Worm (Caenorhabditis elegans) whole organism, mixed stage, embryonic: Measurements from ENCODE around the gene srt-53.

Experiments
- M03D4.4 ChIP-seq: sonication (generic microtip); optimal IDR thresholded peaks from 2 replicates; lab custom pipeline; 2017; ENCODE audit warnings: mild to moderate bottlenecking, missing genetic modification characterization, missing compliant biosample characterization
- bed-3 ChIP-seq: fragments of 200-800 bp; sonication (Bioruptor generic); optimal IDR thresholded peaks from 3 replicates; lab custom pipeline; 2018; ENCODE audit warnings: mild to moderate bottlenecking, missing genetic modification characterization, moderate library complexity, missing compliant biosample characterization
- blmp-1 ChIP-seq: fragments of 150-350 bp; optimal IDR thresholded peaks from 2 replicates; lab custom pipeline; 2014; ENCODE audit warnings: missing biosample characterization, missing genetic modification characterization
- ceh-39 ChIP-seq: fragments of 150-350 bp; optimal IDR thresholded peaks from 2 replicates; lab custom pipeline; 2014; ENCODE audit warnings: missing biosample characterization, missing genetic modification characterization
- ceh-43 ChIP-seq: fragments of 200-800 bp; sonication (Bioruptor generic); optimal IDR thresholded peaks from 2 replicates; lab custom pipeline; 2018; ENCODE audit warnings: mild to moderate bottlenecking, missing genetic modification characterization, moderate library complexity, missing compliant biosample characterization
- ceh-83 ChIP-seq: fragments of 200-800 bp; sonication (Bioruptor generic); optimal IDR thresholded peaks from 2 replicates; lab custom pipeline; 2018; ENCODE audit warnings: mild to moderate bottlenecking, missing genetic modification characterization, missing compliant biosample characterization
- ces-1 ChIP-seq: fragments of 150-350 bp; optimal IDR thresholded peaks from 2 replicates; lab custom pipeline; 2014; ENCODE audit warnings: missing biosample characterization, missing genetic modification reagents, missing genetic modification characterization
- cnd-1 ChIP-seq: fragments of 200-800 bp; sonication (Bioruptor generic); optimal IDR thresholded peaks from 2 replicates; lab custom pipeline; 2018; ENCODE audit warnings: mild to moderate bottlenecking, missing genetic modification characterization, missing compliant biosample characterization
- elt-1 ChIP-seq: sonication (generic microtip); optimal IDR thresholded peaks from 2 replicates; lab custom pipeline; 2017; ENCODE audit warnings: missing genetic modification characterization, mild to moderate bottlenecking, missing compliant biosample characterization, antibody characterized with exemption, moderate library complexity, borderline replicate concordance; ENCODE audit not compliant: insufficient read depth
- elt-3 ChIP-seq: fragments of 150-350 bp; optimal IDR thresholded peaks from 2 replicates; lab custom pipeline; 2014; ENCODE audit warnings: missing biosample characterization, missing genetic modification characterization
- flh-1 ChIP-seq: fragments of 200-800 bp; sonication (Bioruptor generic); optimal IDR thresholded peaks from 2 replicates; lab custom pipeline; 2018; ENCODE audit warnings: mild to moderate bottlenecking, missing genetic modification characterization, moderate library complexity, missing compliant biosample characterization
- hlh-1 ChIP-seq: fragments of 150-350 bp; optimal IDR thresholded peaks from 2 replicates; lab custom pipeline; 2014; ENCODE audit warnings: missing biosample characterization, missing genetic modification reagents, missing genetic modification characterization
- lin-13 ChIP-seq: fragments of 150-350 bp; optimal IDR thresholded peaks from 2 replicates; lab custom pipeline; 2014; ENCODE audit warnings: missing biosample characterization, missing genetic modification characterization
- lsy-2 ChIP-seq: fragments of 150-350 bp; optimal IDR thresholded peaks from 2 replicates; lab custom pipeline; 2014; ENCODE audit warnings: missing biosample characterization, missing genetic modification characterization
- mep-1 ChIP-seq: fragments of 150-350 bp; optimal IDR thresholded peaks from 2 replicates; lab custom pipeline; 2017; ENCODE audit warnings: missing biosample characterization, missing genetic modification reagents, missing genetic modification characterization, inconsistent platforms
- mls-2 ChIP-seq: sonication (generic microtip); optimal IDR thresholded peaks from 2 replicates; lab custom pipeline; 2016; ENCODE audit warnings: mild to moderate bottlenecking, missing genetic modification characterization, moderate library complexity, missing compliant biosample characterization
- nhr-2 ChIP-seq: fragments of 150-350 bp; optimal IDR thresholded peaks from 2 replicates; lab custom pipeline; 2014; ENCODE audit warnings: missing biosample characterization, missing genetic modification characterization
- nhr-237 ChIP-seq: fragments of 150-350 bp; optimal IDR thresholded peaks from 2 replicates; lab custom pipeline; 2014; ENCODE audit warnings: missing biosample characterization, missing genetic modification characterization
- nhr-28 ChIP-seq: fragments of 150-350 bp; optimal IDR thresholded peaks from 2 replicates; lab custom pipeline; 2014; ENCODE audit warnings: missing biosample characterization, missing genetic modification characterization
- nhr-76 ChIP-seq: sonication (generic microtip); optimal IDR thresholded peaks from 2 replicates; lab custom pipeline; 2017; ENCODE audit warnings: missing biosample characterization, missing genetic modification characterization
- pha-4 ChIP-seq: fragments of 150-350 bp; optimal IDR thresholded peaks from 2 replicates; lab custom pipeline; 2018; ENCODE audit warnings: missing biosample characterization, missing genetic modification reagents, missing genetic modification characterization
- snpc-4 ChIP-seq: fragments of 150-350 bp; optimal IDR thresholded peaks from 2 replicates; lab custom pipeline; 2014; ENCODE audit warnings: missing biosample characterization, missing genetic modification characterization
- sptf-1 ChIP-seq: sonication (generic microtip); optimal IDR thresholded peaks from 2 replicates; lab custom pipeline; 2017; ENCODE audit warnings: mild to moderate bottlenecking, missing genetic modification characterization, moderate library complexity, missing compliant biosample characterization
- tbx-8 ChIP-seq: fragments of 200-800 bp; sonication (Bioruptor generic); optimal IDR thresholded peaks from 2 replicates; lab custom pipeline; 2018; ENCODE audit warnings: mild to moderate bottlenecking, missing genetic modification characterization, moderate library complexity, missing compliant biosample characterization
- unc-120 ChIP-seq: sonication (generic microtip); optimal IDR thresholded peaks from 2 replicates; lab custom pipeline; 2017; ENCODE audit warnings: missing genetic modification characterization, missing compliant biosample characterization; ENCODE audit not compliant: poor library complexity, severe bottlenecking
- unc-39 ChIP-seq: fragments of 150-350 bp; optimal IDR thresholded peaks from 2 replicates; lab custom pipeline; 2014; ENCODE audit warnings: missing biosample characterization, missing genetic modification characterization
- unc-62 ChIP-seq: fragments of 150-350 bp; optimal IDR thresholded peaks from 2 replicates; lab custom pipeline; 2014; ENCODE audit warnings: missing biosample characterization, missing genetic modification reagents, missing genetic modification characterization

srt-53 gene

ce11 chrV:7940299-7940698 is at the start of gene srt-53:
srt-53 (minus strand) TSS chrV:7940399.
- TF ChIP-seq flh-1 (GFP tag; lab: Kevin White, UChicago): no peak
- no peak for TF ChIP-seq M03D4.4 (tag; lab: Kevin White, UChicago)
- TF ChIP-seq blmp-1 (tag; lab: Kevin White, UChicago): no peak
- no peak for TF ChIP-seq elt-3 (tag; lab: Kevin White, UChicago)
- no peak for TF ChIP-seq nhr-237
- TF ChIP-seq hlh-1 (tag; lab: Kevin White, UChicago): no peak
- no peak for TF ChIP-seq snpc-4 (tag; lab: Kevin White, UChicago)
- no peak for TF ChIP-seq lin-13 (tag; lab: Kevin White, UChicago)

- TF ChIP-seq sptf-1 (tag; lab: Kevin White, UChicago) (no peak), nhr-28 (tag; lab: Kevin White, UChicago) (no peak), mls-2 (tag; lab: Kevin White, UChicago) (no peak), ceh-39 (tag; lab: Kevin White, UChicago) (no peak), mep-1 (tag; lab: Kevin White, UChicago) (no peak), pha-4 (tag; lab: Kevin White, UChicago) (no peak), bed-3 (GFP tag; lab: Kevin White, UChicago) (no peak), nhr-2 (tag; lab: Kevin White, UChicago) (no peak), snpc-4 (tag; lab: Kevin White, UChicago) (no peak), unc-39 (no peak), ceh-43 (GFP tag; lab: Kevin White, UChicago) (no peak), lin-13 (tag; lab: Kevin White, UChicago) (no peak), unc-120 (tag; lab: Kevin White, UChicago) (no peak), blmp-1 (tag; lab: Kevin White, UChicago) (no peak), elt-1 (tag; lab: Kevin White, UChicago) (no peak), lsy-2 (tag; lab: Kevin White, UChicago) (no peak)
Observed at ce11 chrV:7985860-7986259, 45.7 kb upstream of the srt-53 start, which contains the start of gene Y97E10AL.1. Y97E10AL.1 (plus strand) TSS chrV:7986160.

ce11 chrV:7983381-7984052 is 43.3 kb upstream of the srt-53 start, which contains the start of the genes natb-1 and abhd-12:
natb-1 (minus strand) TSS chrV:7983431.
abhd-12 (plus strand) TSS chrV:7983879.
- peak; percentile 83 for TF ChIP-seq ces-1 (GFP tag; lab: Kevin White, UChicago)
- TF ChIP-seq tbx-8 (GFP tag; lab: Kevin White, UChicago): no peak
- TF ChIP-seq lsy-2 (tag; lab: Kevin White, UChicago): peak; percentile 94
- no peak for TF ChIP-seq blmp-1 (tag; lab: Kevin White, UChicago)
- TF ChIP-seq mep-1 (tag; lab: Kevin White, UChicago): peak; percentile 33
- TF ChIP-seq nhr-237: no peak
- TF ChIP-seq, all 35 proteins: peak for 3

ce11 chrV:7980993-7981595 is 40.9 kb upstream of the srt-53 start, which contains the start of gene F26D11.1:
F26D11.1 (plus strand) TSS chrV:7981545.
- TF ChIP-seq nhr-76 (no peak), elt-3 (tag; lab: Kevin White, UChicago) (no peak), ceh-83 (GFP tag; lab: Kevin White, UChicago) (no peak), mep-1 (tag; lab: Kevin White, UChicago) (no peak), blmp-1 (tag; lab: Kevin White, UChicago) (no peak), ces-1 (GFP tag; lab: Kevin White, UChicago) (no peak), cnd-1 (no peak), tbx-8 (GFP tag; lab: Kevin White, UChicago) (no peak), lin-13 (tag; lab: Kevin White, UChicago) (no peak), lsy-2 (tag; lab: Kevin White, UChicago) (no peak), unc-62 (no peak)

ce11 chrV:7980370-7980987 is 40.3 kb upstream of the srt-53 start:
- TF ChIP-seq unc-62 (no peak), ceh-83 (GFP tag; lab: Kevin White, UChicago) (no peak), M03D4.4 (tag; lab: Kevin White, UChicago) (no peak), ces-1 (GFP tag; lab: Kevin White, UChicago) (peak; percentile 27)
